Worm (Caenorhabditis elegans) whole organism, L3 larva: ENCODE measurements around the gene C34D10.1.

Source experiments
- R02D3.7 ChIP-seq: fragments of 150-350 bp; optimal IDR thresholded peaks from 2 replicates; lab custom pipeline; 2014; ENCODE audit warnings: missing biosample characterization, missing genetic modification characterization
- ZK546.5 ChIP-seq: sonication (generic microtip); optimal IDR thresholded peaks from 2 replicates; lab custom pipeline; 2017; ENCODE audit warnings: missing biosample characterization, missing genetic modification characterization
- aly-2 ChIP-seq: fragments of 150-350 bp; optimal IDR thresholded peaks from 2 replicates; lab custom pipeline; 2014; ENCODE audit warnings: missing biosample characterization, missing genetic modification characterization
- ama-1 ChIP-seq: fragments of 150-350 bp; optimal IDR thresholded peaks from 2 replicates; lab custom pipeline; 2018
- ceh-16 ChIP-seq: sonication (generic microtip); optimal IDR thresholded peaks from 2 replicates; lab custom pipeline; 2017; ENCODE audit warnings: missing biosample characterization, missing genetic modification characterization
- ceh-82 ChIP-seq: fragments of 150-350 bp; optimal IDR thresholded peaks from 2 replicates; lab custom pipeline; 2014; ENCODE audit warnings: missing biosample characterization, missing genetic modification characterization
- ceh-9 ChIP-seq: sonication (generic microtip); optimal IDR thresholded peaks from 2 replicates; lab custom pipeline; 2018; ENCODE audit warnings: missing biosample characterization, missing genetic modification characterization
- daf-12 ChIP-seq: fragments of 150-350 bp; optimal IDR thresholded peaks from 2 replicates; lab custom pipeline; 2014; ENCODE audit warnings: missing biosample characterization, missing genetic modification reagents, missing genetic modification characterization
- egl-27 ChIP-seq: sonication (generic microtip); optimal IDR thresholded peaks from 4 replicates; lab custom pipeline; 2017; ENCODE audit warnings: missing biosample characterization, missing genetic modification reagents, missing genetic modification characterization
- egl-5 ChIP-seq: fragments of 150-350 bp; optimal IDR thresholded peaks from 2 replicates; lab custom pipeline; 2017; ENCODE audit warnings: missing biosample characterization, missing genetic modification reagents, missing genetic modification characterization, inconsistent platforms
- elt-1 ChIP-seq: fragments of 150-350 bp; optimal IDR thresholded peaks from 2 replicates; lab custom pipeline; 2014; ENCODE audit warnings: missing biosample characterization, missing genetic modification characterization
- elt-2 ChIP-seq: sonication (generic microtip); optimal IDR thresholded peaks from 2 replicates; lab custom pipeline; 2016; ENCODE audit warnings: missing genetic modification reagents, mild to moderate bottlenecking, missing genetic modification characterization, missing compliant biosample characterization
- eor-1 ChIP-seq, 2 experiments: fragments of 150-350 bp; optimal IDR thresholded peaks; 2 replicates each; lab custom pipeline; 2014 to 2018; ENCODE audit warnings: missing biosample characterization in 2 of 2, missing genetic modification characterization in 2 of 2
- fkh-10 ChIP-seq: sonication (generic microtip); optimal IDR thresholded peaks from 2 replicates; lab custom pipeline; 2017; ENCODE audit warnings: missing biosample characterization, missing genetic modification reagents, missing genetic modification characterization
- fkh-2 ChIP-seq: fragments of 150-350 bp; optimal IDR thresholded peaks from 2 replicates; lab custom pipeline; 2014; ENCODE audit warnings: missing biosample characterization, missing genetic modification reagents, missing genetic modification characterization
- fos-1 ChIP-seq: fragments of 150-350 bp; optimal IDR thresholded peaks from 2 replicates; lab custom pipeline; 2014; ENCODE audit warnings: missing biosample characterization, missing genetic modification characterization
- hmg-11 ChIP-seq: sonication (generic microtip); optimal IDR thresholded peaks from 2 replicates; lab custom pipeline; 2016; ENCODE audit warnings: missing genetic modification characterization, missing compliant biosample characterization
- jun-1 ChIP-seq: fragments of 150-350 bp; optimal IDR thresholded peaks from 2 replicates; lab custom pipeline; 2014; ENCODE audit warnings: missing biosample characterization, missing genetic modification reagents, missing genetic modification characterization
- lin-15B ChIP-seq: fragments of 150-350 bp; optimal IDR thresholded peaks from 2 replicates; lab custom pipeline; 2014; ENCODE audit warnings: missing biosample characterization, missing genetic modification characterization
- lin-39 ChIP-seq: fragments of 150-350 bp; optimal IDR thresholded peaks from 2 replicates; lab custom pipeline; 2018; ENCODE audit warnings: missing biosample characterization, missing genetic modification reagents, missing genetic modification characterization
- lsy-12 ChIP-seq: sonication (generic microtip); optimal IDR thresholded peaks from 2 replicates; lab custom pipeline; 2016; ENCODE audit warnings: mild to moderate bottlenecking, missing genetic modification characterization, missing compliant biosample characterization
- mml-1 ChIP-seq: fragments of 150-350 bp; sonication (generic microtip); optimal IDR thresholded peaks from 3 replicates; lab custom pipeline; 2014; ENCODE audit warnings: missing biosample characterization, missing genetic modification characterization
- nfya-1 ChIP-seq: sonication (generic microtip); optimal IDR thresholded peaks from 2 replicates; lab custom pipeline; 2017; ENCODE audit warnings: missing genetic modification characterization, mild to moderate bottlenecking, missing compliant biosample characterization, antibody characterized with exemption, moderate library complexity; ENCODE audit not compliant: insufficient read depth
- nhr-11 ChIP-seq: fragments of 150-350 bp; optimal IDR thresholded peaks from 2 replicates; lab custom pipeline; 2014; ENCODE audit warnings: missing biosample characterization, missing genetic modification characterization
- nhr-12 ChIP-seq: fragments of 150-350 bp; optimal IDR thresholded peaks from 2 replicates; lab custom pipeline; 2014; ENCODE audit warnings: missing biosample characterization, missing genetic modification characterization
- nhr-23 ChIP-seq: fragments of 150-350 bp; optimal IDR thresholded peaks from 2 replicates; lab custom pipeline; 2014; ENCODE audit warnings: missing biosample characterization, missing genetic modification reagents, missing genetic modification characterization
- nhr-237 ChIP-seq: fragments of 150-350 bp; optimal IDR thresholded peaks from 2 replicates; lab custom pipeline; 2014; ENCODE audit warnings: missing biosample characterization, missing genetic modification characterization
- nhr-28 ChIP-seq: fragments of 150-350 bp; optimal IDR thresholded peaks from 2 replicates; lab custom pipeline; 2014; ENCODE audit warnings: missing biosample characterization, missing genetic modification characterization
- nhr-43 ChIP-seq: sonication (generic microtip); optimal IDR thresholded peaks from 2 replicates; lab custom pipeline; 2016; ENCODE audit warnings: mild to moderate bottlenecking, missing genetic modification characterization, missing compliant biosample characterization; ENCODE audit not compliant: poor library complexity, severe bottlenecking
- nhr-67 ChIP-seq: fragments of 150-350 bp; optimal IDR thresholded peaks from 2 replicates; lab custom pipeline; 2014; ENCODE audit warnings: missing biosample characterization, missing genetic modification characterization
- nhr-76 ChIP-seq: fragments of 150-350 bp; sonication (generic microtip); optimal IDR thresholded peaks from 5 replicates; lab custom pipeline; 2014; ENCODE audit warnings: missing biosample characterization, missing genetic modification characterization
- nhr-77 ChIP-seq: fragments of 150-350 bp; optimal IDR thresholded peaks from 2 replicates; lab custom pipeline; 2014; ENCODE audit warnings: missing biosample characterization, missing genetic modification characterization
- pha-4 ChIP-seq: fragments of 150-350 bp; optimal IDR thresholded peaks from 2 replicates; lab custom pipeline; 2014; ENCODE audit warnings: missing biosample characterization, missing genetic modification reagents, missing genetic modification characterization
- pqm-1 ChIP-seq: fragments of 150-350 bp; optimal IDR thresholded peaks from 2 replicates; lab custom pipeline; 2017; ENCODE audit warnings: missing biosample characterization, missing genetic modification characterization, inconsistent platforms
- sea-2 ChIP-seq: fragments of 150-350 bp; sonication (generic microtip); optimal IDR thresholded peaks from 4 replicates; lab custom pipeline; 2014; ENCODE audit warnings: missing biosample characterization, missing genetic modification reagents, missing genetic modification characterization
- skn-1 ChIP-seq: fragments of 150-350 bp; optimal IDR thresholded peaks from 2 replicates; lab custom pipeline; 2014; ENCODE audit warnings: missing biosample characterization, missing genetic modification characterization
- tbx-2 ChIP-seq: sonication (generic microtip); optimal IDR thresholded peaks from 2 replicates; lab custom pipeline; 2016; ENCODE audit warnings: mild to moderate bottlenecking, missing genetic modification characterization, missing compliant biosample characterization
- unc-39 ChIP-seq: sonication (generic microtip); optimal IDR thresholded peaks from 4 replicates; lab custom pipeline; 2017; ENCODE audit warnings: missing biosample characterization, missing genetic modification characterization
- unc-62 ChIP-seq: fragments of 150-350 bp; sonication (generic microtip); optimal IDR thresholded peaks from 4 replicates; lab custom pipeline; 2014; ENCODE audit warnings: missing biosample characterization, missing genetic modification reagents, missing genetic modification characterization
- zag-1 ChIP-seq: fragments of 150-350 bp; optimal IDR thresholded peaks from 2 replicates; lab custom pipeline; 2014; ENCODE audit warnings: missing biosample characterization, missing genetic modification characterization
- ztf-11 ChIP-seq: fragments of 150-350 bp; optimal IDR thresholded peaks from 2 replicates; lab custom pipeline; 2014; ENCODE audit warnings: missing biosample characterization, missing genetic modification characterization

The C34D10.1 gene

ce11 chrX:8022728-8023127 lies 6.6 kb upstream of the C34D10.1 start:
- TF ChIP-seq ama-1 (lab: Kevin White, UChicago) (no peak), nhr-77 (tag; lab: Kevin White, UChicago) (no peak), unc-62 (GFP tag; lab: Kevin White, UChicago) (no peak), sea-2 (GFP tag; lab: Kevin White, UChicago) (no peak), pqm-1 (tag; lab: Kevin White, UChicago) (peak; percentile 79), egl-5 (tag; lab: Kevin White, UChicago) (no peak), fkh-2 (tag; lab: Kevin White, UChicago) (no peak), nhr-11 (no peak), pha-4 (tag; lab: Kevin White, UChicago) (peak; percentile 54), elt-2 (tag; lab: Kevin White, UChicago) (peak; percentile 86), nhr-237 (tag; lab: Kevin White, UChicago) (no peak), jun-1 (peak; percentile 73)
- TF ChIP-seq, all 47 proteins: peak for 4

ce11 chrX:8026709-8027108 lies 2.6 kb upstream of the C34D10.1 start:
- TF ChIP-seq nhr-23 (tag; lab: Kevin White, UChicago): peak; percentile 2
- peak; percentile 37 for TF ChIP-seq elt-2 (tag; lab: Kevin White, UChicago)
- TF ChIP-seq pha-4 (tag; lab: Kevin White, UChicago): peak; percentile 37
- TF ChIP-seq egl-27 (tag; lab: Kevin White, UChicago): no peak
- peak; percentile 13 for TF ChIP-seq nfya-1 (tag; lab: Kevin White, UChicago)
- peak; percentile 35 for TF ChIP-seq nhr-43

- no peak for TF ChIP-seq R02D3.7 (tag; lab: Kevin White, UChicago)
- TF ChIP-seq lin-39 (tag; lab: Kevin White, UChicago): no peak
- no peak for TF ChIP-seq eor-1 (tag; optimal IDR thresholded peaks at IDR 0.05; lab: Kevin White, UChicago)
- TF ChIP-seq hmg-11 (tag; lab: Kevin White, UChicago): no peak
- TF ChIP-seq zag-1 (tag; lab: Kevin White, UChicago): no peak
- no peak for TF ChIP-seq mml-1 (tag; lab: Kevin White, UChicago)
- no peak for TF ChIP-seq daf-12
- TF ChIP-seq tbx-2 (tag; lab: Kevin White, UChicago): no peak
- TF ChIP-seq egl-27 (tag; lab: Kevin White, UChicago): no peak
These were observed 1.8 kb upstream of the C34D10.1 start for ce11 chrX:8027509-8027908.

- TF ChIP-seq fkh-10 (no peak), aly-2 (no peak), nhr-23 (tag; lab: Kevin White, UChicago) (no peak), elt-2 (tag; lab: Kevin White, UChicago) (no peak), nhr-11 (no peak)
These were observed 753 bp downstream of the C34D10.1 start for ce11 chrX:8030032-8030431.

- TF ChIP-seq lin-15B (tag; lab: Kevin White, UChicago) (peak; percentile 24), fkh-2 (tag; lab: Kevin White, UChicago) (peak; percentile 24), zag-1 (tag; lab: Kevin White, UChicago) (peak; percentile 94), mml-1 (tag; lab: Kevin White, UChicago) (no peak), nhr-43 (peak; percentile 99), elt-1 (peak; percentile 90), nhr-23 (tag; lab: Kevin White, UChicago) (peak; percentile 100), lsy-12 (tag; lab: Kevin White, UChicago) (peak; percentile 97), nhr-67 (tag; lab: Kevin White, UChicago) (no peak), nhr-28 (peak; percentile 94), ceh-82 (tag; lab: Kevin White, UChicago) (peak; percentile 98), ztf-11 (peak; percentile 68), pqm-1 (tag; lab: Kevin White, UChicago) (peak; percentile 94), fkh-10 (peak; percentile 94), sea-2 (GFP tag; lab: Kevin White, UChicago) (no peak), ama-1 (lab: Kevin White, UChicago) (no peak), nhr-77 (tag; lab: Kevin White, UChicago) (peak; percentile 98), egl-5 (tag; lab: Kevin White, UChicago) (peak; percentile 59), nhr-12 (peak; percentile 36), hmg-11 (tag; lab: Kevin White, UChicago) (peak; percentile 93), jun-1 (peak; percentile 99), unc-62 (GFP tag; lab: Kevin White, UChicago) (peak; percentile 91), elt-2 (tag; lab: Kevin White, UChicago) (peak; percentile 84), skn-1 (tag; lab: Kevin White, UChicago) (peak; percentile 98), egl-27 (tag; lab: Kevin White, UChicago) (peak; percentile 91), aly-2 (peak; percentile 92), fos-1 (tag; lab: Kevin White, UChicago) (peak; percentile 88), ceh-9 (tag; lab: Kevin White, UChicago) (no peak), unc-39 (tag; lab: Kevin White, UChicago) (no peak), ZK546.5 (tag; lab: Kevin White, UChicago) (peak; percentile 66), ceh-16 (tag; lab: Kevin White, UChicago) (peak; percentile 80), nhr-76 (peak; percentile 91), lin-39 (tag; lab: Kevin White, UChicago) (peak; percentile 96), daf-12 (peak; percentile 72)
These were observed 7.1 kb downstream of the C34D10.1 start for ce11 chrX:8036219-8036883.
